Fruit fly (Drosophila melanogaster) whole organism, wandering third instar larva: ENCODE measurements around the gene CG7099.

Experiments used
- CrebA ChIP-seq: fragments of 200-800 bp; sonication (Bioruptor generic); optimal IDR thresholded peaks from 2 replicates; lab custom pipeline; 2016; ENCODE audit warnings: missing biosample characterization, mild to moderate bottlenecking, missing genetic modification characterization, borderline replicate concordance
- Dif ChIP-seq: fragments of 200-275, 200-300 bp; sonication (Bioruptor generic); optimal IDR thresholded peaks from 2 replicates; lab custom pipeline; 2018; ENCODE audit warnings: missing biosample characterization, missing genetic modification characterization; ENCODE audit not compliant: partially characterized antibody
- GATAd ChIP-seq: sonication (Bioruptor generic); optimal IDR thresholded peaks from 2 replicates; lab custom pipeline; 2016; ENCODE audit warnings: missing biosample characterization, missing genetic modification characterization
- Hnf4 ChIP-seq: fragments of 200-800 bp; sonication (Bioruptor generic); optimal IDR thresholded peaks from 2 replicates; lab custom pipeline; 2016; ENCODE audit warnings: missing biosample characterization, mild to moderate bottlenecking, missing genetic modification characterization
- Hr78 ChIP-seq: fragments of >200 bp; optimal IDR thresholded peaks from 2 replicates; lab custom pipeline; 2017; ENCODE audit warnings: missing biosample characterization, missing genetic modification characterization
- Hr83 ChIP-seq: fragments of 200-300 bp; sonication (Bioruptor generic); optimal IDR thresholded peaks from 2 replicates; lab custom pipeline; 2016; ENCODE audit warnings: missing biosample characterization, mild to moderate bottlenecking, missing genetic modification characterization, moderate library complexity; ENCODE audit not compliant: poor library complexity, severe bottlenecking
- Jra ChIP-seq: sonication (Bioruptor generic); optimal IDR thresholded peaks from 2 replicates; lab custom pipeline; 2016; ENCODE audit warnings: missing biosample characterization, missing genetic modification characterization
- Mio ChIP-seq: sonication (Bioruptor generic); optimal IDR thresholded peaks from 2 replicates; lab custom pipeline; 2016; ENCODE audit warnings: missing biosample characterization, missing genetic modification characterization
- Myc ChIP-seq: fragments of >200 bp; optimal IDR thresholded peaks from 2 replicates; lab custom pipeline; 2017
- N ChIP-seq: fragments of >200 bp; optimal IDR thresholded peaks from 2 replicates; lab custom pipeline; 2018; ENCODE audit warnings: missing biosample characterization, missing external identifiers, missing genetic modification characterization
- OdsH ChIP-seq: fragments of 200-800 bp; sonication (Bioruptor generic); optimal IDR thresholded peaks from 2 replicates; lab custom pipeline; 2016; ENCODE audit warnings: missing biosample characterization, mild to moderate bottlenecking, missing genetic modification characterization
- Rel ChIP-seq, 2 experiments: fragments of 200-800 bp; sonication (Bioruptor generic) in 1 of 2; optimal IDR thresholded peaks; 2 replicates in 1 of 2; 3 replicates in 1 of 2; lab custom pipeline; 2016 to 2019; ENCODE audit warnings: mild to moderate bottlenecking in 2 of 2, missing biosample characterization in 2 of 2, missing genetic modification characterization in 2 of 2, moderate library complexity in 1 of 2
- brk ChIP-seq: fragments of 200-800 bp; sonication (Bioruptor generic); optimal IDR thresholded peaks from 2 replicates; lab custom pipeline; 2016; ENCODE audit warnings: missing biosample characterization, mild to moderate bottlenecking, missing genetic modification characterization
- dl ChIP-seq, 2 experiments: fragments of 175-275, 200-275 bp in 1 of 2; fragments of 200-275 bp in 1 of 2; sonication (Bioruptor generic); optimal IDR thresholded peaks; lab custom pipeline; 2018; ENCODE audit warnings: mild to moderate bottlenecking in 2 of 2, missing biosample characterization in 2 of 2, missing genetic modification characterization in 2 of 2, moderate library complexity in 2 of 2; ENCODE audit not compliant: partially characterized antibody in 2 of 2, insufficient read depth in 1 of 2
- dsf ChIP-seq: sonication (Bioruptor generic); optimal IDR thresholded peaks from 2 replicates; lab custom pipeline; 2016; ENCODE audit warnings: missing biosample characterization, missing genetic modification characterization, borderline replicate concordance
- ey ChIP-seq: fragments of 200-800 bp; sonication (Bioruptor generic); optimal IDR thresholded peaks from 2 replicates; lab custom pipeline; 2016; ENCODE audit warnings: missing biosample characterization, missing genetic modification characterization
- foxo ChIP-seq, 2 experiments: fragments of 200-800 bp; sonication (Bioruptor generic); optimal IDR thresholded peaks; 2 replicates in 1 of 2; 3 replicates in 1 of 2; lab custom pipeline; 2016 to 2017; ENCODE audit warnings: missing biosample characterization in 2 of 2, missing genetic modification characterization in 2 of 2
- fru ChIP-seq: fragments of 200-800 bp; sonication (Bioruptor generic); optimal IDR thresholded peaks from 3 replicates; lab custom pipeline; 2016; ENCODE audit warnings: missing biosample characterization, mild to moderate bottlenecking, missing genetic modification characterization
- h ChIP-seq: fragments of 200-800 bp; sonication (Bioruptor generic); optimal IDR thresholded peaks from 3 replicates; lab custom pipeline; 2016; ENCODE audit warnings: missing biosample characterization, mild to moderate bottlenecking, missing genetic modification characterization
- lola ChIP-seq: fragments of >200 bp; optimal IDR thresholded peaks from 2 replicates; lab custom pipeline; 2017; ENCODE audit warnings: missing biosample characterization, missing genetic modification characterization
- psq ChIP-seq: fragments of 200-800 bp; sonication (Bioruptor generic); optimal IDR thresholded peaks from 3 replicates; lab custom pipeline; 2017; ENCODE audit warnings: missing biosample characterization, mild to moderate bottlenecking, missing genetic modification characterization, moderate library complexity
- rgr ChIP-seq: fragments of 200-800 bp; sonication (Bioruptor generic); optimal IDR thresholded peaks from 3 replicates; lab custom pipeline; 2016; ENCODE audit warnings: missing biosample characterization, mild to moderate bottlenecking, missing genetic modification characterization
- sage ChIP-seq: fragments of 200-800 bp; sonication (Bioruptor generic); optimal IDR thresholded peaks from 2 replicates; lab custom pipeline; 2016; ENCODE audit warnings: missing biosample characterization, mild to moderate bottlenecking, missing genetic modification characterization
- usp ChIP-seq: fragments of >200 bp; optimal IDR thresholded peaks from 2 replicates; lab custom pipeline; 2017; ENCODE audit warnings: missing biosample characterization, missing genetic modification characterization

CG7099 gene

DNA sequence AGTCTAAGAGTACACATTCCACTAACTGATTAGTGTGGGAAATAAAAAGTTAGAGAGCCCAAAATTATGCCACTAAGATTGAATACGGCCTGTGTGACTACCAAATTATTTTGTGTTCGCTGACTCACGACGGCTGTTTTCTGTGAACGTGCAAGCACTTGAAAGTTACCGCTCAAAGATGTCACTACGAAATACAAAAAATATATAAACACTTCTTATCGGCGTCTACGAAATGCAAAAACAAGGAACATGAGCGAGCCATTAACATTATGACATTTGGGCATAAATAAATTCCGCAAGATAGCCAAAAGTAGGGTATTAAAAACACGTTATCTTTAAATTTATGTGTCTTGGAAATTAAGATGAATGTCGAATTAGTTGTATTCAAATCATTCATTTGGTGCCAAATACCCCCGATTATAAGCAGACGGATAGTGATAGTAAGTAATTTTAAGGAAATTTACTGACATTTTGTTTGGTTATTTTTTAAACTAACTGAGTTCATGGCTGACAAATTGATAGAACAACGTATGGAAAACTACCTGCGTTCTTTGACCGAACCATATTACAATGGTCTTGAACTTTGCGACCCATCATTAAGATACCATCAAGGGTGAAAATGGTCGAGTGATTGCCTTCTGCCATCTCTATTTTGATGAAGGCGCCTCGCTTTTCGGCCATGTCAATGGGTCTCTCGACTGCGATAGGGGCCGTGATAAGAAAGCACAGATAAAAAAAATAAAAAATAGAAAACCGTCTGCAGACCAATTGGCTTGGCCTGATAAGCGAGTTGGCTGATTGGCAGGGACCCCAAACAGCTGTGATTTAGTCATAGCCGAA lies 47.6 kb downstream of the CG7099 start, which contains the start of gene Tehao:
TSS of gene Tehao (plus strand) at position 828 of the 840 bp plus-strand sequence.
- no peak for TF ChIP-seq ey (GFP tag; lab: Kevin White, UChicago)
- no peak for TF ChIP-seq lola (GFP tag; lab: Kevin White, UChicago)
- peak in 1 of 2 experiments; percentile 13 for TF ChIP-seq foxo (GFP tag; optimal IDR thresholded peaks at IDR 0.05; lab: Kevin White, UChicago)
- TF ChIP-seq brk (GFP tag; lab: Kevin White, UChicago), result no peak
- TF ChIP-seq dsf (GFP tag; lab: Kevin White, UChicago), result no peak
- no peak for TF ChIP-seq N (GFP tag; lab: Kevin White, UChicago)
- TF ChIP-seq Dif (GFP tag; lab: Kevin White, UChicago), result no peak
- TF ChIP-seq Myc, result no peak
- TF ChIP-seq GATAd (GFP tag; lab: Kevin White, UChicago), result no peak
- TF ChIP-seq Jra (GFP tag; lab: Kevin White, UChicago), result no peak
- no peak for TF ChIP-seq dl (GFP tag; optimal IDR thresholded peaks at IDR 0.05; lab: Kevin White, UChicago; ENCODE audit: insufficient read depth in 1 of 2, partially characterized antibody in 2 of 2)
- peak; percentile 52 for TF ChIP-seq CrebA
- TF ChIP-seq OdsH (GFP tag; lab: Kevin White, UChicago), result peak; percentile 7
- no peak for TF ChIP-seq usp (GFP tag; lab: Kevin White, UChicago)
- TF ChIP-seq h, result peak; percentile 21
- TF ChIP-seq sage (GFP tag; lab: Kevin White, UChicago), result no peak
- TF ChIP-seq Hnf4 (GFP tag; lab: Kevin White, UChicago), result no peak
- TF ChIP-seq Rel (GFP tag; optimal IDR thresholded peaks at IDR 0.05; lab: Kevin White, UChicago), result no peak
- TF ChIP-seq Rel (tag; optimal IDR thresholded peaks at IDR 0.05; lab: Kevin White, UChicago), result no peak
- TF ChIP-seq rgr (GFP tag; lab: Kevin White, UChicago), result no peak
- no peak for TF ChIP-seq Hr78 (GFP tag; lab: Kevin White, UChicago)
- no peak for TF ChIP-seq psq
- TF ChIP-seq Hr83, result no peak
- no peak for TF ChIP-seq Mio (GFP tag; lab: Kevin White, UChicago)
- TF ChIP-seq fru (GFP tag; lab: Kevin White, UChicago), result peak; percentile 28
- TF ChIP-seq, all 38 proteins: peak for 5

DNA sequence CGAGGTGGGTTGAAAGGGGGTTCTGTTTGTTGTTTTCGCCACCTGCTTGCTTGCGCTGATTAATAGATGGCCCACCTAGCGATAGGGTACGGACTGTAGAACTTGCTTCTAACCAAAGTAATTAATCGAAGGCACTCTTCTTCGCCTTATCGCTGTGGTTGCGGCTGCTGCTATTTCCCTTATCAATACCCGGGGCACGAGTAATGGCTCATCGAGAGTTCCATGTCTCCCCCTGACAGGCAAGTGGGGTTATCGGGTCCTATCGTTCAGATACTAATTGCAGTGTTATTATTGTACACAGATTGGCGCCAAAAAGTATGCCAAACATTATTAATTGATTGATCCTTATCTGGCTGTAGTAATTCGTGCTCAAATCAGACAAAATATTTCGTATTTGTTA lies 49.4 kb downstream of the CG7099 start:
- peak; percentile 82 for TF ChIP-seq h
- no peak for TF ChIP-seq CrebA
- no peak for TF ChIP-seq psq
- peak; percentile 28 for TF ChIP-seq Hr83
- no peak for TF ChIP-seq Rel (GFP tag; optimal IDR thresholded peaks at IDR 0.05; lab: Kevin White, UChicago)
- TF ChIP-seq Rel (tag; optimal IDR thresholded peaks at IDR 0.05; lab: Kevin White, UChicago), result peak; percentile 10
- peak; percentile 44 for TF ChIP-seq fru (GFP tag; lab: Kevin White, UChicago)
- TF ChIP-seq, all 38 proteins: peak for 4
